ENCODE assay signal across 4 fruit fly cellular contexts in the genomic region with DNA sequence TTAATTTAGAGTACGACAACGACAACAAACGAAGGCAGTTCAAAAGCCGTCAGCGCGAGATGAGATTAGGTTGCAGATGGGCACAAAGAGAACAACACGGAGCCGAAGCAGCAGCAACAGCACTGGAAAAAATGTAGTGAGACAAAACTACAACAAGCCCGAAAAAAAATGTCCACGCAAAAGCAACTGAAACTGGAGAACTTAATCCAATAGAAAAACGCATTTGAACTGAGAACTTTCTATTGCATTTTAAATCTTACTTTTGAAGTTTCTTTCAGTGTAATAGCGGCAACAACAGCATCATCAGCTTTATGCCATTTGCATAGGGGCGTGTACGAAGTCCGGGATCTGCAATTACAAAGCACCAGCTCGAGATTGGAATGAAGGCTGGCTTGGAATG.
TF ChIP-seq lines count a peak whose summit lies in the region.

No protein-coding gene starts in this region.

- no peak for TF ChIP-seq CTCF in whole organism, embryonic (GFP tag; optimal IDR thresholded peaks at IDR 0.05; lab: Kevin White, UChicago)

TF ChIP-seq in whole organism, embryonic, 481 proteins besides CTCF, POLR2A, EP300 and RAD21 (continues in another document):
- TF ChIP-seq ci (GFP tag; IDR thresholded peaks at IDR 0.05; lab: Robert Waterston, UW), result 0 out of 3 replicates have a peak, but pooled peaks have one; percentile 30
- peak in 1 of 2 experiments; percentile 43 for TF ChIP-seq Pdp1 (GFP tag; optimal IDR thresholded peaks at IDR 0.05; lab: Kevin White, UChicago)
- TF ChIP-seq Rfx (GFP tag; IDR thresholded peaks at IDR 0.05; lab: Robert Waterston, UW), result 0 out of 2 replicates have a peak, but pooled peaks have one; percentile 15
- peak; percentile 39 for TF ChIP-seq lab (GFP tag; optimal IDR thresholded peaks at IDR 0.05; lab: Kevin White, UChicago)
- peak; percentile 17 for TF ChIP-seq CG9727 (GFP tag; optimal IDR thresholded peaks at IDR 0.05; lab: Kevin White, UChicago)
- no peak for TF ChIP-seq Spps (tag; optimal IDR thresholded peaks at IDR 0.05; lab: Kevin White, UChicago)
- TF ChIP-seq Stat92E (GFP tag; optimal IDR thresholded peaks at IDR 0.05; lab: Kevin White, UChicago), result no peak
- TF ChIP-seq Med (GFP tag; lab: Kevin White, UChicago), result peak; percentile 76
- no peak for TF ChIP-seq prd (optimal IDR thresholded peaks at IDR 0.05; lab: Kevin White, UChicago)
- TF ChIP-seq prd (GFP tag; IDR thresholded peaks at IDR 0.05; lab: Robert Waterston, UW), result peak; percentile 30; the same call in 1 of the 3 replicates
- peak; percentile 19; the same call in 1 of the 2 replicates for TF ChIP-seq slbo (GFP tag; IDR thresholded peaks at IDR 0.05; lab: Robert Waterston, UW)
- peak; percentile 6 for TF ChIP-seq mam (GFP tag; optimal IDR thresholded peaks at IDR 0.05; lab: Kevin White, UChicago)
- 0 out of 3 replicates have a peak, but pooled peaks have one; percentile 32 for TF ChIP-seq zfh1 (GFP tag; IDR thresholded peaks at IDR 0.05; lab: Robert Waterston, UW)
- TF ChIP-seq CG9797 (GFP tag; optimal IDR thresholded peaks at IDR 0.05; lab: Kevin White, UChicago), result no peak
- peak; percentile 36 for TF ChIP-seq CG7839 (tag; optimal IDR thresholded peaks at IDR 0.05; lab: Kevin White, UChicago)
- no peak for TF ChIP-seq pan (optimal IDR thresholded peaks at IDR 0.05; lab: Kevin White, UChicago)
- TF ChIP-seq pan (GFP tag; optimal IDR thresholded peaks at IDR 0.05 in 1 of 2, IDR thresholded peaks at IDR 0.05 in 1 of 2), result no peak
- no peak for TF ChIP-seq ATbp (GFP tag; optimal IDR thresholded peaks at IDR 0.05; lab: Kevin White, UChicago)
- TF ChIP-seq ap (GFP tag; IDR thresholded peaks at IDR 0.05; lab: Robert Waterston, UW), result no peak
- TF ChIP-seq chm (GFP tag; IDR thresholded peaks at IDR 0.05; lab: Robert Waterston, UW), result no peak
- peak; percentile 1 for TF ChIP-seq maf-S (GFP tag; optimal IDR thresholded peaks at IDR 0.05; lab: Kevin White, UChicago)

TF ChIP-seq in whole organism, prepupa, 60 proteins besides CTCF, POLR2A, EP300 and RAD21 (continues in another document):
- TF ChIP-seq Gug (GFP tag; IDR thresholded peaks at IDR 0.05; lab: Robert Waterston, UW) (0 out of 2 replicates have a peak, but pooled peaks have one; percentile 12), CG7368 (GFP tag; optimal IDR thresholded peaks at IDR 0.05; lab: Kevin White, UChicago) (peak; percentile 58), CG15336 (GFP tag; IDR thresholded peaks at IDR 0.05; lab: Robert Waterston, UW) (peak; percentile 29; the same call in 1 of the 2 replicates), Ets96B (tag; optimal IDR thresholded peaks at IDR 0.05; lab: Kevin White, UChicago) (peak; percentile 68), Smox (GFP tag; optimal IDR thresholded peaks at IDR 0.05; lab: Kevin White, UChicago) (peak; percentile 59), Eip75B (GFP tag; optimal IDR thresholded peaks at IDR 0.05; lab: Kevin White, UChicago) (peak; percentile 68), vri (GFP tag; optimal IDR thresholded peaks at IDR 0.05; lab: Kevin White, UChicago) (peak; percentile 30), spab (GFP tag; optimal IDR thresholded peaks at IDR 0.05; lab: Kevin White, UChicago) (peak; percentile 73), Blimp-1 (GFP tag; optimal IDR thresholded peaks at IDR 0.05; lab: Kevin White, UChicago) (no peak), CG1621 (tag; optimal IDR thresholded peaks at IDR 0.05; lab: Kevin White, UChicago) (peak; percentile 58), CG6276 (GFP tag; optimal IDR thresholded peaks at IDR 0.05; lab: Kevin White, UChicago) (peak; percentile 27), CG31627 (GFP tag; optimal IDR thresholded peaks at IDR 0.05; lab: Kevin White, UChicago) (peak; percentile 63), CG6808 (GFP tag; optimal IDR thresholded peaks at IDR 0.05; lab: Kevin White, UChicago) (peak; percentile 63), Lpt (GFP tag; optimal IDR thresholded peaks at IDR 0.05; lab: Kevin White, UChicago) (peak; percentile 26), CG9139 (GFP tag; optimal IDR thresholded peaks at IDR 0.05; lab: Kevin White, UChicago) (peak; percentile 61), CG32006 (GFP tag; optimal IDR thresholded peaks at IDR 0.05; lab: Kevin White, UChicago) (peak; percentile 56), ss (GFP tag; optimal IDR thresholded peaks at IDR 0.05; lab: Kevin White, UChicago) (peak in 1 of 2 experiments; percentile 70), Sox102F (GFP tag; optimal IDR thresholded peaks at IDR 0.05; lab: Kevin White, UChicago) (peak; percentile 57), Ets21C (GFP tag; optimal IDR thresholded peaks at IDR 0.05; lab: Kevin White, UChicago) (peak; percentile 39), CG11294 (GFP tag; IDR thresholded peaks at IDR 0.05; lab: Robert Waterston, UW) (no peak), lz (GFP tag; optimal IDR thresholded peaks at IDR 0.05; lab: Kevin White, UChicago) (peak; percentile 61)

TF ChIP-seq in whole organism, pupa, 21 proteins besides CTCF, POLR2A, EP300 and RAD21:
- TF ChIP-seq fd96Ca (GFP tag; IDR thresholded peaks at IDR 0.05; lab: Robert Waterston, UW) (peak; percentile 71; the same call in 2 of the 3 replicates), CG4496 (GFP tag; IDR thresholded peaks at IDR 0.05; lab: Robert Waterston, UW) (peak; percentile 76; the same call in 2 of the 3 replicates), Pif1A (GFP tag; optimal IDR thresholded peaks at IDR 0.05; lab: Kevin White, UChicago) (peak; percentile 71), CG8159 (tag; optimal IDR thresholded peaks at IDR 0.05; lab: Kevin White, UChicago) (peak; percentile 77), CG13204 (GFP tag; optimal IDR thresholded peaks at IDR 0.05; lab: Kevin White, UChicago) (peak; percentile 55), CG15710 (tag; optimal IDR thresholded peaks at IDR 0.05; lab: Kevin White, UChicago) (peak; percentile 76), CG12605 (GFP tag; IDR thresholded peaks at IDR 0.05; lab: Robert Waterston, UW) (no peak), CG34367 (tag; optimal IDR thresholded peaks at IDR 0.05; lab: Kevin White, UChicago) (peak; percentile 49), Ets98B (GFP tag; IDR thresholded peaks at IDR 0.05; lab: Robert Waterston, UW) (peak; percentile 57; the same call in 1 of the 2 replicates), CG10348 (GFP tag; IDR thresholded peaks at IDR 0.05; lab: Robert Waterston, UW) (no peak), CG9948 (tag; optimal IDR thresholded peaks at IDR 0.05; lab: Kevin White, UChicago) (peak; percentile 61), CG17806 (tag; optimal IDR thresholded peaks at IDR 0.05; lab: Kevin White, UChicago) (peak; percentile 70), rn (GFP tag; IDR thresholded peaks at IDR 0.05; lab: Robert Waterston, UW) (peak; percentile 42; the same call in 1 of the 2 replicates), D1 (tag; optimal IDR thresholded peaks at IDR 0.05; lab: Kevin White, UChicago) (no peak), gl (tag; optimal IDR thresholded peaks at IDR 0.05; lab: Kevin White, UChicago) (peak; percentile 49), CG14655 (GFP tag; optimal IDR thresholded peaks at IDR 0.05; lab: Kevin White, UChicago) (peak; percentile 69), EcR (GFP tag; optimal IDR thresholded peaks at IDR 0.05; lab: Kevin White, UChicago) (no peak), CG8301 (tag; optimal IDR thresholded peaks at IDR 0.05; lab: Kevin White, UChicago) (peak; percentile 58), Pif1B (GFP tag; optimal IDR thresholded peaks at IDR 0.05; lab: Kevin White, UChicago) (peak; percentile 53), Snoo (tag; optimal IDR thresholded peaks at IDR 0.05; lab: Kevin White, UChicago) (peak; percentile 64), CG32121 (GFP tag; IDR thresholded peaks at IDR 0.05; lab: Robert Waterston, UW) (no peak; the same call in 1 of the 2 replicates)

TF ChIP-seq in whole organism, wandering third instar larva, 38 proteins besides CTCF, POLR2A, EP300 and RAD21 (continues in another document):
- no peak for TF ChIP-seq sv (GFP tag; optimal IDR thresholded peaks at IDR 0.05; lab: Kevin White, UChicago)
- peak; percentile 71 for TF ChIP-seq h (GFP tag; optimal IDR thresholded peaks at IDR 0.05; lab: Kevin White, UChicago)
- no peak for TF ChIP-seq GATAd (GFP tag; optimal IDR thresholded peaks at IDR 0.05; lab: Kevin White, UChicago)
- TF ChIP-seq Abd-B (GFP tag; optimal IDR thresholded peaks at IDR 0.05; lab: Kevin White, UChicago), result no peak
- peak; percentile 47 for TF ChIP-seq rgr (GFP tag; optimal IDR thresholded peaks at IDR 0.05; lab: Kevin White, UChicago)
- peak in 1 of 2 experiments; percentile 64 for TF ChIP-seq foxo (GFP tag; optimal IDR thresholded peaks at IDR 0.05; lab: Kevin White, UChicago)
- TF ChIP-seq Jra (GFP tag; optimal IDR thresholded peaks at IDR 0.05; lab: Kevin White, UChicago), result no peak
- no peak for TF ChIP-seq Vsx2 (GFP tag; optimal IDR thresholded peaks at IDR 0.05; lab: Kevin White, UChicago; ENCODE audit: partially characterized antibody)
- peak; percentile 55 for TF ChIP-seq Hnf4 (GFP tag; optimal IDR thresholded peaks at IDR 0.05; lab: Kevin White, UChicago)
- no peak for TF ChIP-seq lola (GFP tag; optimal IDR thresholded peaks at IDR 0.05; lab: Kevin White, UChicago)
- TF ChIP-seq CG9705 (GFP tag; optimal IDR thresholded peaks at IDR 0.05; lab: Kevin White, UChicago), result peak; percentile 17
- no peak for TF ChIP-seq Hr78 (GFP tag; optimal IDR thresholded peaks at IDR 0.05; lab: Kevin White, UChicago)
- no peak for TF ChIP-seq N (GFP tag; optimal IDR thresholded peaks at IDR 0.05; lab: Kevin White, UChicago)
- TF ChIP-seq Hr83 (GFP tag; optimal IDR thresholded peaks at IDR 0.05; lab: Kevin White, UChicago; ENCODE audit: poor library complexity, severe bottlenecking), result no peak
- TF ChIP-seq CG32264 (GFP tag; optimal IDR thresholded peaks at IDR 0.05; lab: Kevin White, UChicago), result no peak
- TF ChIP-seq Dfd (GFP tag; optimal IDR thresholded peaks at IDR 0.05; lab: Kevin White, UChicago), result no peak
- no peak for TF ChIP-seq pan (optimal IDR thresholded peaks at IDR 0.05; lab: Kevin White, UChicago)
- no peak for TF ChIP-seq usp (GFP tag; optimal IDR thresholded peaks at IDR 0.05; lab: Kevin White, UChicago)
- TF ChIP-seq Rel (GFP tag; optimal IDR thresholded peaks at IDR 0.05; lab: Kevin White, UChicago), result no peak
- no peak for TF ChIP-seq Rel (tag; optimal IDR thresholded peaks at IDR 0.05; lab: Kevin White, UChicago)
- no peak for TF ChIP-seq jim (GFP tag; optimal IDR thresholded peaks at IDR 0.05; lab: Kevin White, UChicago)
- no peak for TF ChIP-seq dsf (GFP tag; optimal IDR thresholded peaks at IDR 0.05; lab: Kevin White, UChicago; ENCODE audit: borderline replicate concordance)
- no peak for TF ChIP-seq Mio (GFP tag; optimal IDR thresholded peaks at IDR 0.05; lab: Kevin White, UChicago)
- no peak for TF ChIP-seq sage (GFP tag; optimal IDR thresholded peaks at IDR 0.05; lab: Kevin White, UChicago)
- peak; percentile 16 for TF ChIP-seq woc (GFP tag; optimal IDR thresholded peaks at IDR 0.05; lab: Kevin White, UChicago)
- peak; percentile 46 for TF ChIP-seq OdsH (GFP tag; optimal IDR thresholded peaks at IDR 0.05; lab: Kevin White, UChicago)
- no peak for TF ChIP-seq dl (GFP tag; optimal IDR thresholded peaks at IDR 0.05; lab: Kevin White, UChicago; ENCODE audit: insufficient read depth in 1 of 2, partially characterized antibody in 2 of 2)
- peak; percentile 65 for TF ChIP-seq ey (GFP tag; optimal IDR thresholded peaks at IDR 0.05; lab: Kevin White, UChicago)
- TF ChIP-seq Myc (optimal IDR thresholded peaks at IDR 0.05; lab: Kevin White, UChicago), result no peak

Comparison
In these comparisons a context has a peak if more than half of its experiments do, and no peak if none do; other contexts are left out.
1. Of the 7 proteins assayed by ChIP-seq in both whole organism, embryonic and whole organism, prepupa: peak only in whole organism, embryonic: none; only in whole organism, prepupa: CG16779, CG6854, Gug, Hr39 and Lpt; in both: Sox102F; in neither: 1.